Fruit fly (Drosophila melanogaster) whole organism, embryonic: ENCODE results near the gene Seipin.

Source experiments
- Adf1 ChIP-seq: fragments of 200-800 bp; sonication (Bioruptor generic); IDR thresholded peaks from 2 replicates; pipeline ENCODE4 v1.3.6; 2022; ENCODE audit warnings: missing biosample characterization, missing genetic modification characterization
- Aef1 ChIP-seq: fragments of 200-800 bp; sonication (Bioruptor generic); IDR thresholded peaks from 3 replicates; pipeline ENCODE4 v1.3.6; 2022; ENCODE audit warnings: missing biosample characterization, missing genetic modification characterization
- Blimp-1 ChIP-seq: fragments of 200-800 bp; sonication (Bioruptor generic); optimal IDR thresholded peaks from 3 replicates; lab custom pipeline; 2018; ENCODE audit warnings: missing biosample characterization, missing genetic modification characterization, mild to moderate bottlenecking, moderate library complexity, missing genetic modification reagents
- CG15696 ChIP-seq: fragments of 200-800 bp; sonication (Bioruptor generic); optimal IDR thresholded peaks from 2 replicates; lab custom pipeline; 2019; ENCODE audit warnings: missing biosample characterization, mild to moderate bottlenecking, missing genetic modification characterization, moderate library complexity
- CG16863 ChIP-seq: fragments of 200-800 bp; sonication (Bioruptor generic); optimal IDR thresholded peaks from 3 replicates; lab custom pipeline; 2016; ENCODE audit warnings: missing biosample characterization, missing genetic modification characterization
- CG17612 ChIP-seq: fragments of 200-800 bp; sonication (Bioruptor generic); IDR thresholded peaks from 2 replicates; pipeline ENCODE4 v1.3.6; 2022; ENCODE audit warnings: missing biosample characterization, missing genetic modification characterization
- CG18619 ChIP-seq: fragments of 200-800 bp; sonication (Bioruptor generic); optimal IDR thresholded peaks from 3 replicates; lab custom pipeline; 2017; ENCODE audit warnings: missing biosample characterization, mild to moderate bottlenecking, missing genetic modification characterization
- CG18764 ChIP-seq: fragments of 200-800 bp; sonication (Bioruptor generic); optimal IDR thresholded peaks from 3 replicates; lab custom pipeline; 2016; ENCODE audit warnings: missing biosample characterization, missing genetic modification characterization
- CG32532 ChIP-seq: fragments of 200-800 bp; sonication (Bioruptor generic); IDR thresholded peaks from 2 replicates; pipeline ENCODE4 v1.3.6; 2022; ENCODE audit warnings: missing biosample characterization, missing genetic modification characterization
- CG3407 ChIP-seq: fragments of 200-800 bp; sonication (Bioruptor generic); optimal IDR thresholded peaks from 2 replicates; lab custom pipeline; 2018; ENCODE audit warnings: missing biosample characterization, mild to moderate bottlenecking, missing genetic modification characterization
- CG34422 ChIP-seq: fragments of 200-800 bp; sonication (Bioruptor generic); IDR thresholded peaks from 3 replicates; pipeline ENCODE4 v1.3.6; 2022; ENCODE audit warnings: missing biosample characterization, missing genetic modification characterization
- CG4404 ChIP-seq: fragments of 200-800 bp; sonication (Bioruptor generic); IDR thresholded peaks from 2 replicates; pipeline ENCODE4 v1.3.6; 2022; ENCODE audit warnings: missing biosample characterization, missing genetic modification characterization
- CG4617 ChIP-seq: fragments of 200-800 bp; sonication (Bioruptor generic); optimal IDR thresholded peaks from 3 replicates; lab custom pipeline; 2016; ENCODE audit warnings: missing biosample characterization, missing genetic modification characterization, borderline replicate concordance
- CG4820 ChIP-seq: fragments of 200-800 bp; sonication (Bioruptor generic); optimal IDR thresholded peaks from 3 replicates; lab custom pipeline; 2016; ENCODE audit warnings: missing biosample characterization, missing genetic modification characterization
- CG7357 ChIP-seq: fragments of 200-800 bp; sonication (Bioruptor generic); IDR thresholded peaks from 3 replicates; pipeline ENCODE4 v1.3.6; 2022; ENCODE audit warnings: missing biosample characterization, missing genetic modification characterization
- CG7928 ChIP-seq: fragments of 200-800 bp; sonication (Bioruptor generic); optimal IDR thresholded peaks from 2 replicates; lab custom pipeline; 2017; ENCODE audit warnings: missing biosample characterization, mild to moderate bottlenecking, missing genetic modification characterization
- Chrac-16 ChIP-seq: fragments of 200-800 bp; sonication (Bioruptor generic); optimal IDR thresholded peaks from 3 replicates; lab custom pipeline; 2016; ENCODE audit warnings: missing biosample characterization, missing genetic modification characterization
- Deaf1 ChIP-seq: fragments of 200-800 bp; optimal IDR thresholded peaks from 3 replicates; lab custom pipeline; 2019; ENCODE audit warnings: missing biosample characterization, mild to moderate bottlenecking, missing genetic modification characterization, moderate library complexity
- Doc3 ChIP-seq: fragments of 200-800 bp; sonication (Bioruptor generic); IDR thresholded peaks from 3 replicates; pipeline ENCODE4 v1.3.6; 2022; ENCODE audit warnings: missing biosample characterization, missing genetic modification characterization; ENCODE audit not compliant: partially characterized antibody
- E2f1 ChIP-seq: fragments of 200-800 bp; sonication (Bioruptor generic); IDR thresholded peaks from 2 replicates; pipeline ENCODE4 v1.3.6; 2022; ENCODE audit warnings: missing biosample characterization, missing genetic modification characterization
- Fer2 ChIP-seq: fragments of 200-800 bp; sonication (Bioruptor generic); optimal IDR thresholded peaks from 2 replicates; lab custom pipeline; 2018; ENCODE audit warnings: missing biosample characterization, mild to moderate bottlenecking, missing genetic modification characterization, moderate library complexity
- Gsc ChIP-seq: fragments of 200-800 bp; sonication (Bioruptor generic); IDR thresholded peaks from 2 replicates; pipeline ENCODE4 v1.3.6; 2022; ENCODE audit warnings: missing biosample characterization, missing genetic modification characterization
- Gug ChIP-seq: fragments of 200-800 bp; sonication (Bioruptor generic); IDR thresholded peaks from 4 replicates; pipeline ENCODE4 v1.3.6; 2022; ENCODE audit warnings: missing biosample characterization, missing genetic modification characterization
- HLHmδ ChIP-seq: fragments of 200-800 bp; sonication (Bioruptor generic); optimal IDR thresholded peaks from 2 replicates; lab custom pipeline; 2018; ENCODE audit warnings: missing biosample characterization, mild to moderate bottlenecking, missing genetic modification characterization, moderate library complexity
- NK7.1 ChIP-seq: fragments of 200-800 bp; sonication (Bioruptor generic); optimal IDR thresholded peaks from 3 replicates; lab custom pipeline; 2016; ENCODE audit warnings: missing biosample characterization, missing genetic modification characterization
- NfI ChIP-seq: fragments of 200-800 bp; sonication (Bioruptor generic); optimal IDR thresholded peaks from 3 replicates; lab custom pipeline; 2018; ENCODE audit warnings: missing biosample characterization, mild to moderate bottlenecking, missing genetic modification characterization, moderate library complexity
- Opbp ChIP-seq: fragments of 200-800 bp; sonication (Bioruptor generic); IDR thresholded peaks from 3 replicates; pipeline ENCODE4 v1.3.6; 2022; ENCODE audit warnings: missing biosample characterization, missing genetic modification characterization; ENCODE audit not compliant: partially characterized antibody
- Ptx1 ChIP-seq: fragments of 200-800 bp; sonication (Bioruptor generic); IDR thresholded peaks from 2 replicates; pipeline ENCODE4 v1.3.6; 2022; ENCODE audit warnings: missing biosample characterization, missing genetic modification characterization
- Rx ChIP-seq: fragments of 200-800 bp; sonication (Bioruptor generic); IDR thresholded peaks from 2 replicates; pipeline ENCODE4 v1.3.6; 2022; ENCODE audit warnings: missing biosample characterization, missing genetic modification characterization
- Side ChIP-seq: fragments of 200-800 bp; sonication (Bioruptor generic); optimal IDR thresholded peaks from 2 replicates; lab custom pipeline; 2016; ENCODE audit warnings: missing biosample characterization, missing genetic modification characterization
- ase ChIP-seq: fragments of 200-800 bp; sonication (Bioruptor generic); IDR thresholded peaks from 3 replicates; pipeline ENCODE4 v1.3.6; 2022; ENCODE audit warnings: missing biosample characterization, missing genetic modification characterization
- az2 ChIP-seq: fragments of 200-800 bp; sonication (Bioruptor generic); optimal IDR thresholded peaks from 3 replicates; lab custom pipeline; 2016; ENCODE audit warnings: missing biosample characterization, missing genetic modification characterization
- da ChIP-seq: fragments of 200-800 bp; sonication (Bioruptor generic); optimal IDR thresholded peaks from 2 replicates; lab custom pipeline; 2016; ENCODE audit warnings: missing biosample characterization, missing genetic modification characterization
- esg ChIP-seq: fragments of 200-800 bp; sonication (Bioruptor generic); conservative IDR thresholded peaks from 2 replicates; pipeline ENCODE4 v1.3.6; 2022; ENCODE audit warnings: missing biosample characterization, missing genetic modification characterization
- fru ChIP-seq: fragments of >200 bp; optimal IDR thresholded peaks from 2 replicates; lab custom pipeline; 2017
- fu2 ChIP-seq: fragments of 200-800 bp; sonication (Bioruptor generic); optimal IDR thresholded peaks from 2 replicates; lab custom pipeline; 2016; ENCODE audit warnings: missing biosample characterization, missing genetic modification characterization
- gem ChIP-seq: fragments of 200-800 bp; sonication (Bioruptor generic); optimal IDR thresholded peaks from 2 replicates; lab custom pipeline; 2019; ENCODE audit warnings: missing biosample characterization, mild to moderate bottlenecking, missing genetic modification characterization, moderate library complexity
- gsb-n ChIP-seq: fragments of 200-800 bp; sonication (Bioruptor generic); optimal IDR thresholded peaks from 3 replicates; lab custom pipeline; 2018; ENCODE audit warnings: missing biosample characterization, mild to moderate bottlenecking, missing genetic modification characterization
- her ChIP-seq: fragments of 200-800 bp; sonication (Bioruptor generic); optimal IDR thresholded peaks from 2 replicates; lab custom pipeline; 2016; ENCODE audit warnings: missing biosample characterization, missing genetic modification characterization
- insv ChIP-seq, 2 experiments: fragments of 200-800 bp; sonication (Bioruptor generic); optimal IDR thresholded peaks; 3 replicates each; lab custom pipeline; 2016 to 2018; ENCODE audit warnings: missing biosample characterization in 2 of 2, missing genetic modification characterization in 2 of 2
- ken ChIP-seq: fragments of 200-800 bp; sonication (Bioruptor generic); IDR thresholded peaks from 3 replicates; pipeline ENCODE4 v1.3.6; 2022; ENCODE audit warnings: missing biosample characterization, missing genetic modification characterization
- nau ChIP-seq: fragments of 200-800 bp; sonication (Bioruptor generic); optimal IDR thresholded peaks from 3 replicates; lab custom pipeline; 2017; ENCODE audit warnings: missing biosample characterization, mild to moderate bottlenecking, missing genetic modification characterization, missing genetic modification reagents
- nmo ChIP-seq: fragments of 200-800 bp; sonication (Bioruptor generic); optimal IDR thresholded peaks from 2 replicates; lab custom pipeline; 2018; ENCODE audit warnings: missing biosample characterization, mild to moderate bottlenecking, missing genetic modification characterization, moderate library complexity
- pb ChIP-seq: fragments of 200-800 bp; sonication (Bioruptor generic); optimal IDR thresholded peaks from 3 replicates; lab custom pipeline; 2016; ENCODE audit warnings: missing biosample characterization, missing genetic modification characterization
- pfk ChIP-seq: fragments of 200-800 bp; sonication (Bioruptor generic); optimal IDR thresholded peaks from 2 replicates; lab custom pipeline; 2018; ENCODE audit warnings: missing biosample characterization, mild to moderate bottlenecking, missing genetic modification characterization, moderate library complexity
- phol ChIP-seq: fragments of 200-800 bp; sonication (Bioruptor generic); optimal IDR thresholded peaks from 3 replicates; lab custom pipeline; 2018; ENCODE audit warnings: missing biosample characterization, mild to moderate bottlenecking, missing genetic modification characterization, moderate library complexity
- sna ChIP-seq: fragments of 200-800 bp; sonication (Bioruptor generic); IDR thresholded peaks from 2 replicates; pipeline ENCODE4 v1.3.6; 2022; ENCODE audit warnings: missing biosample characterization, missing genetic modification characterization; ENCODE audit not compliant: partially characterized antibody
- sob ChIP-seq: fragments of 200-800 bp; sonication (Bioruptor generic); IDR thresholded peaks from 2 replicates; pipeline ENCODE4 v1.3.6; 2022; ENCODE audit warnings: missing biosample characterization, missing genetic modification characterization
- trh ChIP-seq: fragments of 200-800 bp; sonication (Bioruptor generic); optimal IDR thresholded peaks from 2 replicates; lab custom pipeline; 2016; ENCODE audit warnings: missing biosample characterization, missing genetic modification characterization
- unpg ChIP-seq: fragments of 200-800 bp; sonication (Bioruptor generic); optimal IDR thresholded peaks from 3 replicates; lab custom pipeline; 2018; ENCODE audit warnings: missing biosample characterization, mild to moderate bottlenecking, missing genetic modification characterization, moderate library complexity

Gene Seipin

DNA sequence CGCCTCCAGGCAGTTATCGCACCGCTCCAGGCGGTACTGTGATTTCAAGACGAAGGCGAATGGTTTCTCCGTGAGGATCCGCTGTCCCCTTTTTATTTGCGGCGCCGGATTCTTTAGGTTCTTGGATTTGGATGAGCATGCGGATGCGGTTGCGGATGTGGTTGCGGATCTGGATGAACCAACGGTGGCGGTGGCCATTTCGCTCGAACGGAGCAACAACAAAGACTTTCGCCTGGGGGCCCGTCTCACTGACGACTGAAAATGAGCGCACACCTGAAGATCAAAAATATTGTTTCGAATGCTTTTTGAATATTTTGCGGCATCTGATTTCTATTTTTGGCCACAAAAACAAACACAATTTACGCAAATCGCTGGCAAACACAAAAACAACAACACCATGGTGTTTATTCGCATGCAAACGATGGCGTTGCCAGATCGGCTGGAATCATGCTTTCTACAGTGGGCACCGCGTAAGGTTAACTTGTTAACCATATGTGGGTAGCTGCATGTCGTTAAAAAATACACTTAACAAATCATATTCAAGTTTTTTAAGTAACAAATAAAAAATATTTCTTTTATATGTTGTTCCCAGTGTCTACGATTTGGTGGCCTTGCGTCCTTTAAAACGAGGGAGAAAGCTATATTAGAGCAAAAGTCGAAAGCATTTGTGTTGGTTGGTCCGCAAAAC is 11.0 kb upstream of the Seipin start, which contains the start of gene Smyd3 (continued):
- TF ChIP-seq phol (tag; lab: Kevin White, UChicago) (peak; percentile 69), ken (GFP tag; lab: Robert Waterston, UW) (peak; percentile 75; the same call in 2 of the 3 replicates), fu2 (GFP tag; lab: Kevin White, UChicago) (peak; percentile 71), CG15696 (tag; lab: Kevin White, UChicago) (peak; percentile 38), CG34422 (peak; percentile 84), nau (no peak), da (peak; percentile 17), CG3407 (GFP tag; lab: Kevin White, UChicago) (no peak), CG7928 (GFP tag; lab: Kevin White, UChicago) (no peak), CG18619 (GFP tag; lab: Kevin White, UChicago) (peak; percentile 67), Adf1 (GFP tag; lab: Robert Waterston, UW) (peak; percentile 29; the same call in 1 of the 2 replicates), CG17612 (GFP tag; lab: Robert Waterston, UW) (peak; percentile 69), gsb-n (tag; lab: Kevin White, UChicago) (no peak), Deaf1 (tag; lab: Kevin White, UChicago) (no peak), HLHmδ (GFP tag; lab: Kevin White, UChicago) (no peak), CG18764 (GFP tag; lab: Kevin White, UChicago) (peak; percentile 58), gem (tag; lab: Kevin White, UChicago) (no peak), insv (GFP tag; optimal IDR thresholded peaks at IDR 0.05; lab: Kevin White, UChicago) (no peak), E2f1 (GFP tag; lab: Robert Waterston, UW) (peak; percentile 76), Opbp (GFP tag; lab: Robert Waterston, UW) (no peak), Chrac-16 (GFP tag; lab: Kevin White, UChicago) (peak; percentile 80), Blimp-1 (GFP tag; lab: Kevin White, UChicago) (no peak), sob (GFP tag; lab: Robert Waterston, UW) (peak; percentile 84), nmo (GFP tag; lab: Kevin White, UChicago) (peak; percentile 67), sna (GFP tag; lab: Robert Waterston, UW) (no peak), CG7357 (GFP tag; lab: Robert Waterston, UW) (peak; percentile 56; the same call in 1 of the 3 replicates), pb (peak; percentile 53), Ptx1 (GFP tag; lab: Robert Waterston, UW) (peak; percentile 89), CG32532 (GFP tag; lab: Robert Waterston, UW) (peak; percentile 89), esg (peak; percentile 74), ase (GFP tag; lab: Robert Waterston, UW) (peak; percentile 75), az2 (GFP tag; lab: Kevin White, UChicago) (peak; percentile 81), Fer2 (tag; lab: Kevin White, UChicago) (peak; percentile 6), CG4820 (peak; percentile 56), her (GFP tag; lab: Kevin White, UChicago) (peak; percentile 67), Gsc (GFP tag; lab: Robert Waterston, UW) (no peak), Doc3 (no peak), CG4617 (GFP tag; lab: Kevin White, UChicago) (peak; percentile 67), fru (no peak), NfI (peak; percentile 75), CG16863 (GFP tag; lab: Kevin White, UChicago) (peak; percentile 58), trh (GFP tag; lab: Kevin White, UChicago) (no peak), Aef1 (peak; percentile 87), unpg (GFP tag; lab: Kevin White, UChicago) (peak; percentile 80), Side (peak; percentile 62), NK7.1 (peak; percentile 33), Gug (GFP tag; lab: Robert Waterston, UW) (peak; percentile 87), CG4404 (GFP tag; lab: Robert Waterston, UW) (peak; percentile 55), pfk (GFP tag; lab: Kevin White, UChicago) (no peak), Rx (GFP tag; lab: Robert Waterston, UW) (peak; percentile 76)
